Worm (Caenorhabditis elegans) whole organism, L1 larva: ENCODE results near the gene F40G9.7.
"Not testable (repeated sequence)": the region's sequence is repeated elsewhere in the genome, so short reads cannot be mapped to it uniquely, and the experiment has no call there.

ENCODE experiments used
- C34B4.2 ChIP-seq: sonication (generic microtip); optimal IDR thresholded peaks from 2 replicates; lab custom pipeline; 2017; ENCODE audit warnings: mild to moderate bottlenecking, missing genetic modification characterization, missing compliant biosample characterization
- Y116A8C.19 ChIP-seq: sonication (generic microtip); optimal IDR thresholded peaks from 2 replicates; lab custom pipeline; 2016; ENCODE audit warnings: missing compliant biosample characterization, missing genetic modification characterization, borderline replicate concordance
- aha-1 ChIP-seq: fragments of 150-350 bp; optimal IDR thresholded peaks from 2 replicates; lab custom pipeline; 2014; ENCODE audit warnings: missing biosample characterization, missing genetic modification characterization
- ces-1 ChIP-seq: fragments of 150-350 bp; optimal IDR thresholded peaks from 2 replicates; lab custom pipeline; 2014; ENCODE audit warnings: missing biosample characterization, missing genetic modification reagents, missing genetic modification characterization
- dpl-1 ChIP-seq, 3 experiments: fragments of 150-350 bp in 2 of 3; sonication (generic microtip) in 1 of 3; optimal IDR thresholded peaks; 2 replicates each; lab custom pipeline; 2014 to 2017; ENCODE audit warnings: missing biosample characterization in 3 of 3, missing genetic modification characterization in 3 of 3, missing genetic modification reagents in 3 of 3
- efl-1 ChIP-seq, 4 experiments: fragments of 150-350 bp; optimal IDR thresholded peaks in 3 of 4; peaks in 1 of 4; 1 replicate in 1 of 4; 2 replicates in 3 of 4; lab custom pipeline; 2014; ENCODE audit warnings: missing biosample characterization in 2 of 4, missing genetic modification characterization in 2 of 4, missing genetic modification reagents in 2 of 4
- efl-3 ChIP-seq: fragments of 200-800 bp; sonication (Bioruptor generic); optimal IDR thresholded peaks from 2 replicates; lab custom pipeline; 2018; ENCODE audit warnings: mild to moderate bottlenecking, missing genetic modification characterization, missing compliant biosample characterization
- elt-2 ChIP-seq: sonication (generic microtip); optimal IDR thresholded peaks from 2 replicates; lab custom pipeline; 2016; ENCODE audit warnings: missing genetic modification characterization, mild to moderate bottlenecking, inconsistent platforms, missing compliant biosample characterization, missing genetic modification reagents
- elt-3 ChIP-seq, 6 experiments: fragments of 150-350 bp in 1 of 6; sonication (generic microtip); optimal IDR thresholded peaks; 2 replicates each; lab custom pipeline; 2017 to 2018; ENCODE audit warnings: missing biosample characterization in 6 of 6, missing genetic modification characterization in 6 of 6, inconsistent platforms in 1 of 6
- fkh-10 ChIP-seq: sonication (generic microtip); optimal IDR thresholded peaks from 2 replicates; lab custom pipeline; 2017; ENCODE audit warnings: missing biosample characterization, missing genetic modification reagents, missing genetic modification characterization
- fkh-8 ChIP-seq: sonication (generic microtip); optimal IDR thresholded peaks from 2 replicates; lab custom pipeline; 2016; ENCODE audit warnings: mild to moderate bottlenecking, missing genetic modification characterization, missing compliant biosample characterization
- fos-1 ChIP-seq: fragments of 150-350 bp; optimal IDR thresholded peaks from 2 replicates; lab custom pipeline; 2014; ENCODE audit warnings: missing biosample characterization, missing genetic modification characterization
- hlh-17 ChIP-seq: fragments of 200-800 bp; sonication (Bioruptor generic); optimal IDR thresholded peaks from 2 replicates; lab custom pipeline; 2018; ENCODE audit warnings: missing genetic modification characterization, mild to moderate bottlenecking, missing compliant biosample characterization, moderate library complexity, borderline replicate concordance
- hpl-2 ChIP-seq: fragments of 150-350 bp; optimal IDR thresholded peaks from 2 replicates; lab custom pipeline; 2014; ENCODE audit warnings: missing biosample characterization, missing genetic modification reagents, missing genetic modification characterization
- isw-1 ChIP-seq: fragments of 200-800 bp; sonication (Bioruptor generic); IDR thresholded peaks from 2 replicates; pipeline ENCODE4 v1.3.6; 2022; ENCODE audit warnings: missing genetic modification characterization, missing compliant biosample characterization
- lin-15B ChIP-seq: fragments of 150-350 bp; sonication (generic microtip); optimal IDR thresholded peaks from 3 replicates; lab custom pipeline; 2014; ENCODE audit warnings: missing biosample characterization, missing genetic modification characterization
- lin-35 ChIP-seq, 2 experiments: fragments of 150-350 bp; optimal IDR thresholded peaks; 2 replicates each; lab custom pipeline; 2014; ENCODE audit warnings: missing biosample characterization in 2 of 2, missing genetic modification characterization in 2 of 2, missing genetic modification reagents in 2 of 2
- mep-1 ChIP-seq: fragments of 150-350 bp; optimal IDR thresholded peaks from 2 replicates; lab custom pipeline; 2014; ENCODE audit warnings: missing biosample characterization, missing genetic modification characterization
- nhr-11 ChIP-seq: fragments of 150-350 bp; optimal IDR thresholded peaks from 2 replicates; lab custom pipeline; 2014; ENCODE audit warnings: missing biosample characterization, missing genetic modification characterization
- nhr-12 ChIP-seq: sonication (generic microtip); optimal IDR thresholded peaks from 2 replicates; lab custom pipeline; 2017; ENCODE audit warnings: missing biosample characterization, missing genetic modification characterization
- nhr-20 ChIP-seq: sonication (generic microtip); optimal IDR thresholded peaks from 2 replicates; lab custom pipeline; 2016; ENCODE audit warnings: mild to moderate bottlenecking, missing genetic modification characterization, missing compliant biosample characterization
- nhr-84 ChIP-seq: sonication (generic microtip); optimal IDR thresholded peaks from 2 replicates; lab custom pipeline; 2017; ENCODE audit warnings: missing biosample characterization, missing genetic modification characterization
- nhr-90 ChIP-seq: sonication (generic microtip); optimal IDR thresholded peaks from 2 replicates; lab custom pipeline; 2016; ENCODE audit warnings: mild to moderate bottlenecking, missing genetic modification characterization, missing compliant biosample characterization; ENCODE audit not compliant: poor library complexity
- pag-3 ChIP-seq: sonication (generic microtip); optimal IDR thresholded peaks from 2 replicates; lab custom pipeline; 2017; ENCODE audit warnings: missing genetic modification characterization, mild to moderate bottlenecking, missing compliant biosample characterization, antibody characterized with exemption, borderline replicate concordance; ENCODE audit not compliant: insufficient read depth
- sptf-1 ChIP-seq: fragments of 150-350 bp; optimal IDR thresholded peaks from 2 replicates; lab custom pipeline; 2014; ENCODE audit warnings: missing biosample characterization, missing genetic modification characterization
- tlp-1 ChIP-seq: fragments of 150-350 bp; optimal IDR thresholded peaks from 2 replicates; lab custom pipeline; 2014; ENCODE audit warnings: missing biosample characterization, missing genetic modification characterization
- unc-30 ChIP-seq: sonication (generic microtip); optimal IDR thresholded peaks from 2 replicates; lab custom pipeline; 2017; ENCODE audit warnings: missing biosample characterization, missing genetic modification characterization
- vab-15 ChIP-seq: sonication (generic microtip); optimal IDR thresholded peaks from 2 replicates; lab custom pipeline; 2017; ENCODE audit warnings: missing genotype, mild to moderate bottlenecking, missing genetic modification characterization, missing compliant biosample characterization
- xbp-1 ChIP-seq: sonication (generic microtip); optimal IDR thresholded peaks from 2 replicates; lab custom pipeline; 2016; ENCODE audit warnings: missing genetic modification characterization, missing compliant biosample characterization
- zag-1 ChIP-seq: fragments of 150-350 bp; optimal IDR thresholded peaks from 2 replicates; lab custom pipeline; 2014; ENCODE audit warnings: missing biosample characterization, missing genetic modification characterization
- zip-4 ChIP-seq: fragments of 200-800 bp; sonication (Bioruptor generic); optimal IDR thresholded peaks from 2 replicates; lab custom pipeline; 2018; ENCODE audit warnings: mild to moderate bottlenecking, missing genetic modification characterization, moderate library complexity, missing compliant biosample characterization

Gene F40G9.7

ce11 chrIII:165390-165789 is at the start of gene F40G9.7:
Gene F40G9.7, plus strand, starts transcription at chrIII:165690.
- TF ChIP-seq unc-30 (tag; lab: Kevin White, UChicago) (no peak), aha-1 (tag; lab: Kevin White, UChicago) (no peak), nhr-20 (tag; lab: Kevin White, UChicago) (no peak), isw-1 (no peak)

ce11 chrIII:117210-117609 is 48.3 kb upstream of the F40G9.7 start, which contains the start of gene C29F9.5:
Gene C29F9.5, plus strand, starts transcription at chrIII:117510.
- TF ChIP-seq lin-15B (tag; lab: Kevin White, UChicago): no peak
- TF ChIP-seq fos-1 (tag; lab: Kevin White, UChicago): no peak
- no peak for TF ChIP-seq nhr-11 (tag; lab: Kevin White, UChicago)
- TF ChIP-seq pag-3: no peak
- TF ChIP-seq zip-4 (GFP tag; lab: Kevin White, UChicago): no peak
- no peak for TF ChIP-seq efl-3 (GFP tag; lab: Kevin White, UChicago)
- TF ChIP-seq zag-1 (tag; lab: Kevin White, UChicago): no peak

ce11 chrIII:117857-118256 is 47.6 kb upstream of the F40G9.7 start:
- TF ChIP-seq xbp-1 (tag; lab: Kevin White, UChicago) (no peak), C34B4.2 (tag; lab: Kevin White, UChicago) (no peak), sptf-1 (tag; lab: Kevin White, UChicago) (no peak), fkh-8 (tag; lab: Kevin White, UChicago) (no peak), nhr-84 (no peak), fkh-10 (GFP tag; lab: Kevin White, UChicago) (no peak), dpl-1 (GFP tag; optimal IDR thresholded peaks at IDR 0.05; lab: Kevin White, UChicago) (no peak)

ce11 chrIII:120199-120598 is 45.3 kb upstream of the F40G9.7 start, which contains the start of gene pals-24:
Gene pals-24, plus strand, starts transcription at chrIII:120435.
- TF ChIP-seq elt-3 (tag; optimal IDR thresholded peaks at IDR 0.05; lab: Kevin White, UChicago) (no peak), nhr-90 (tag; lab: Kevin White, UChicago) (no peak), ces-1 (GFP tag; lab: Kevin White, UChicago) (no peak), efl-1 (optimal IDR thresholded peaks at IDR 0.05; lab: Kevin White, UChicago) (no peak), efl-1 (GFP tag; optimal IDR thresholded peaks at IDR 0.05 in 1 of 2; lab: Kevin White, UChicago) (peak in 1 of 2 experiments; percentile 79), vab-15 (tag; lab: Kevin White, UChicago) (no peak), elt-2 (tag; lab: Kevin White, UChicago) (peak; percentile 56), lin-35 (GFP tag; optimal IDR thresholded peaks at IDR 0.05; lab: Kevin White, UChicago) (peak in 1 of 2 experiments; percentile 14), nhr-12 (tag; lab: Kevin White, UChicago) (no peak), hlh-17 (no peak)
- TF ChIP-seq, all 84 proteins: peak for 3

- not testable (repeated sequence) for TF ChIP-seq nhr-20 (tag; lab: Kevin White, UChicago); zip-4 (GFP tag; lab: Kevin White, UChicago); tlp-1
Measured at ce11 chrIII:121983-122449, 43.5 kb upstream of the F40G9.7 start, which contains the start of gene C29F9.12. Gene C29F9.12, minus strand, starts transcription at chrIII:122033.

- no peak for TF ChIP-seq mep-1 (tag; lab: Kevin White, UChicago)
- TF ChIP-seq hpl-2 (GFP tag; lab: Kevin White, UChicago): no peak
- no peak for TF ChIP-seq Y116A8C.19 (tag; lab: Kevin White, UChicago)
Measured at ce11 chrIII:124478-124877, 41.0 kb upstream of the F40G9.7 start, which contains the start of gene pals-23. Gene pals-23, plus strand, starts transcription at chrIII:124778.
